Fruit fly (Drosophila melanogaster): ENCODE measurements around the gene Alg12.

Gene Alg12

dm6 chr3R:9756187-9756586 lies at the start of gene Alg12, which contains the start of gene Rpt3R:
Gene Alg12 (plus strand): TSS chr3R:9756491.
Gene Rpt3R (minus strand): TSS chr3R:9756510.
- TF ChIP-seq Pif1B (GFP tag; optimal IDR thresholded peaks at IDR 0.05), result no peak
- TF ChIP-seq EcR (GFP tag; optimal IDR thresholded peaks at IDR 0.05), result peak; percentile 54

DNA sequence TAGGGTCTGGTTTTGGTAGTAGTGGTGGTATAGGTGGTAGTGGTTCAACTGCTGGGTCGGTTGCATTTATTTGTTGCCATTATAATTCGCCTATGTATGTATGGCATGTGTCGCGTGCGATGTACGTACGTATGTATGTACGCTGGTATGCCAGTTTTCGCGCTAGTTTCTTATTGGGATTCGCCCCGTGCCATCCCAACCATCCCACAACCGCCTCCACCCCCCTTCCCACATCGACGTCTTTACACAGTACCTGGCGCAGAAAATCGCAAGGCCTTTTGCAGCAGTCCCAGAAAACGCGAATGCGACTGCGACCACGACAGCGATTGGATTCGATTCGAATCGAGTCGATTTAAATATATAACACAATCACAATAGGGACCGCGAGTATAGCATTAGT lies 46.1 kb upstream of the Alg12 start:
- TF ChIP-seq CG4496 (GFP tag; IDR thresholded peaks at IDR 0.05) (no peak), Pif1B (GFP tag; optimal IDR thresholded peaks at IDR 0.05) (no peak), CG9948 (tag; optimal IDR thresholded peaks at IDR 0.05) (no peak), CG12605 (GFP tag; IDR thresholded peaks at IDR 0.05) (no peak), fd96Ca (GFP tag; IDR thresholded peaks at IDR 0.05) (no peak), Snoo (tag; optimal IDR thresholded peaks at IDR 0.05) (no peak), CG8301 (tag; optimal IDR thresholded peaks at IDR 0.05) (no peak), CG17806 (tag; optimal IDR thresholded peaks at IDR 0.05) (no peak), Pif1A (GFP tag; optimal IDR thresholded peaks at IDR 0.05) (no peak), gl (tag; optimal IDR thresholded peaks at IDR 0.05) (no peak), CG34367 (tag; optimal IDR thresholded peaks at IDR 0.05) (no peak), CG10348 (GFP tag; IDR thresholded peaks at IDR 0.05) (no peak), CG32121 (GFP tag; IDR thresholded peaks at IDR 0.05) (no peak), CG8159 (tag; optimal IDR thresholded peaks at IDR 0.05) (no peak), EcR (GFP tag; optimal IDR thresholded peaks at IDR 0.05) (no peak)

- TF ChIP-seq CG34367 (tag; optimal IDR thresholded peaks at IDR 0.05), result no peak
- no peak for TF ChIP-seq rn (GFP tag; IDR thresholded peaks at IDR 0.05)
Observed at dm6 chr3R:9710886-9711285, 45.4 kb upstream of the Alg12 start, which contains the start of the genes trbd and dmt. Gene trbd (minus strand): TSS chr3R:9711037. Gene dmt (plus strand): TSS chr3R:9711142.

- TF ChIP-seq CG9948 (tag; optimal IDR thresholded peaks at IDR 0.05) (no peak), gl (tag; optimal IDR thresholded peaks at IDR 0.05) (no peak), CG8301 (tag; optimal IDR thresholded peaks at IDR 0.05) (no peak), fd96Ca (GFP tag; IDR thresholded peaks at IDR 0.05) (no peak), EcR (GFP tag; optimal IDR thresholded peaks at IDR 0.05) (no peak), Ets98B (GFP tag; IDR thresholded peaks at IDR 0.05) (no peak)
Observed at dm6 chr3R:9725121-9725956, 31.0 kb upstream of the Alg12 start, which contains the start of gene hyd. Gene hyd (minus strand): TSS chr3R:9725615.

DNA sequence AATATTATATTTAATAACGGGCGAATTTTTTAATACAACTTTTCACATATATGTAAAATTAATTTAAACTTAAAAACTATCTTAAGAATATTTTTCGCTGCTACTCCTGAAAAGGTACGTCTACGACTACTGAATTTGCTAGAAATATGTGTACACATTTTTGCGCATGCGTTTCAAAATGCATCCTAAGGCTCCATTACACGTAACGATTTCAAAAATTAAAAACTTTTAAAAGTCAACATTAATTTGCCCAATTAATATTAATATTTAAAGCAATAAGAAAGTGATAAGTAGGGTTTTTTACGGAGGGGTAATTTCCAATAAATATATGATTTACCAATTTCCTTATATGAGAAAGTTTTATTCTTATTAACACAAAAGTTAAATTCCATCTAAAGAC lies 25.5 kb upstream of the Alg12 start, which contains the start of gene FoxP:
FoxP (minus strand) TSS at position 89 of the 400 bp plus-strand sequence.
- TF ChIP-seq Pif1A (GFP tag; optimal IDR thresholded peaks at IDR 0.05), result no peak
- no peak for TF ChIP-seq Ets98B (GFP tag; IDR thresholded peaks at IDR 0.05)

DNA sequence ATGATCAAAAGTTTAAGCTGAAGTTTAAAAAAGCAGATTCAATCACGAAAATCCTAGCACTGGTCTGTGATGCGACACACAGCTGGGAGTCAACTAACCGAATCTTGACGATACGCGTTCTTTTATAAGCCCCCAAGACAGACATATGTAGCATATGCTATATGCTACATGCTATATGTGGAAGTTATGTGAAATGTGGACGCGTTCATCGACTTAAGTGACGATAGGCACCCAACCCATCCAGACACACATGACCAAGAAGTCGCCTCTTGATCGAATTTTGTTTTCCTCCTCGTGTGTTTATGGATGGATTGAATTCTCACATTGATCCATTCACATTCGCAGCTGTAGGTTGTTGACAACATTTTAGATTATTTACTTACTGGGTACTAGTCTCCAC lies 23.1 kb upstream of the Alg12 start, which contains the start of gene alphaTub85E:
alphaTub85E (minus strand) TSS at position 101 of the 400 bp plus-strand sequence.
- no peak for TF ChIP-seq CG34367 (tag; optimal IDR thresholded peaks at IDR 0.05)
- TF ChIP-seq Snoo (tag; optimal IDR thresholded peaks at IDR 0.05), result no peak

dm6 chr3R:9735151-9735550 lies 21.1 kb upstream of the Alg12 start:
- TF ChIP-seq CG4496 (GFP tag; IDR thresholded peaks at IDR 0.05) (no peak), CG8301 (tag; optimal IDR thresholded peaks at IDR 0.05) (no peak), CG10348 (GFP tag; IDR thresholded peaks at IDR 0.05) (no peak), CG12605 (GFP tag; IDR thresholded peaks at IDR 0.05) (no peak)

DNA sequence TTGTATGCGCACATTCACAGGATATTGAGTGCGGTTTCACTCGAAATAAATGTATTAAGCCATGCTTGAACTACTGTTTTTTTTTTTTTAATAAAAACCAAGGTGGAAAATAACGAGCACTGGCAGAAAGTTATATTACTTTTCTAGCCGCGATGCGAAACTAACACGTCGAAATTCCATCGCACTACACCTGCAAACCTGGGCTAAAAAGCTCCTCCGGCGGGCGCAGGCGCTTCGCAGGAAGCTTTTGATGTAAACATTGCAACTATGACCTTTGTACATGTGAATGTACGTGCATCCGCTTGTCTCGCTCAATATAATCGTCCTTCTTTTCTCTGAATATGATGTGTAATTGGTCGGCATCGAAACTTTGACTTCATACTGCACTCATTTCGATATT lies 16.5 kb upstream of the Alg12 start, which contains the start of gene side-VII:
side-VII (minus strand) TSS at position 187 of the 400 bp plus-strand sequence.
- TF ChIP-seq CG34367 (tag; optimal IDR thresholded peaks at IDR 0.05), result no peak
- no peak for TF ChIP-seq CG8301 (tag; optimal IDR thresholded peaks at IDR 0.05)
- no peak for TF ChIP-seq CG4496 (GFP tag; IDR thresholded peaks at IDR 0.05)
- no peak for TF ChIP-seq fd96Ca (GFP tag; IDR thresholded peaks at IDR 0.05)
- TF ChIP-seq CG8159 (tag; optimal IDR thresholded peaks at IDR 0.05), result no peak
- TF ChIP-seq CG9948 (tag; optimal IDR thresholded peaks at IDR 0.05), result no peak
- no peak for TF ChIP-seq D1 (tag; optimal IDR thresholded peaks at IDR 0.05)
- no peak for TF ChIP-seq Pif1A (GFP tag; optimal IDR thresholded peaks at IDR 0.05)
- no peak for TF ChIP-seq CG32121 (GFP tag; IDR thresholded peaks at IDR 0.05)
- no peak for TF ChIP-seq Snoo (tag; optimal IDR thresholded peaks at IDR 0.05)
- TF ChIP-seq Pif1B (GFP tag; optimal IDR thresholded peaks at IDR 0.05), result no peak
- no peak for TF ChIP-seq EcR (GFP tag; optimal IDR thresholded peaks at IDR 0.05)
- TF ChIP-seq rn (GFP tag; IDR thresholded peaks at IDR 0.05), result no peak
- TF ChIP-seq CG14655 (GFP tag; optimal IDR thresholded peaks at IDR 0.05), result no peak
- TF ChIP-seq CG12605 (GFP tag; IDR thresholded peaks at IDR 0.05), result no peak
- no peak for TF ChIP-seq Ets98B (GFP tag; IDR thresholded peaks at IDR 0.05)
- no peak for TF ChIP-seq CG10348 (GFP tag; IDR thresholded peaks at IDR 0.05)
- TF ChIP-seq CG17806 (tag; optimal IDR thresholded peaks at IDR 0.05), result no peak

Measured in whole organism, pupa.